Fruit fly (Drosophila melanogaster) whole organism, embryonic: ENCODE measurements around the gene CG45049.

ENCODE experiments used
- Ada2b ChIP-seq: fragments of 200-800 bp; sonication (Bioruptor generic); IDR thresholded peaks from 2 replicates; pipeline ENCODE4 v1.3.6; 2022; ENCODE audit warnings: missing biosample characterization, missing genetic modification characterization
- CG10366 ChIP-seq: fragments of 200-800 bp; sonication (Bioruptor generic); IDR thresholded peaks from 2 replicates; pipeline ENCODE4 v1.3.6; 2022; ENCODE audit warnings: missing biosample characterization, missing genetic modification characterization
- CG12071 ChIP-seq: fragments of 200-800 bp; sonication (Bioruptor generic); optimal IDR thresholded peaks from 3 replicates; lab custom pipeline; 2018; ENCODE audit warnings: missing biosample characterization, mild to moderate bottlenecking, missing genetic modification characterization
- CG12769 ChIP-seq: fragments of 200-800 bp; sonication (Bioruptor generic); optimal IDR thresholded peaks from 2 replicates; lab custom pipeline; 2019; ENCODE audit warnings: missing biosample characterization, mild to moderate bottlenecking, missing genetic modification characterization, moderate library complexity
- CG14710 ChIP-seq: fragments of 200-800 bp; sonication (Bioruptor generic); optimal IDR thresholded peaks from 3 replicates; lab custom pipeline; 2019; ENCODE audit warnings: missing biosample characterization, mild to moderate bottlenecking, missing genetic modification characterization, moderate library complexity
- CG15269 ChIP-seq: fragments of 200-800 bp; sonication (Bioruptor generic); optimal IDR thresholded peaks from 2 replicates; lab custom pipeline; 2018; ENCODE audit warnings: missing biosample characterization, mild to moderate bottlenecking, missing genetic modification characterization, moderate library complexity
- CG1529 ChIP-seq: fragments of 200-800 bp; sonication (Bioruptor generic); optimal IDR thresholded peaks from 3 replicates; lab custom pipeline; 2018; ENCODE audit warnings: missing biosample characterization, missing genetic modification characterization
- CG15601 ChIP-seq: fragments of 200-800 bp; sonication (Bioruptor generic); optimal IDR thresholded peaks from 3 replicates; lab custom pipeline; 2019; ENCODE audit warnings: missing biosample characterization, mild to moderate bottlenecking, missing genetic modification characterization, moderate library complexity
- CG17385 ChIP-seq: fragments of 200-800 bp; sonication (Bioruptor generic); optimal IDR thresholded peaks from 3 replicates; lab custom pipeline; 2018; ENCODE audit warnings: missing biosample characterization, mild to moderate bottlenecking, missing genetic modification characterization
- CG3281 ChIP-seq: fragments of 200-800 bp; sonication (Bioruptor generic); optimal IDR thresholded peaks from 3 replicates; lab custom pipeline; 2017; ENCODE audit warnings: missing biosample characterization, mild to moderate bottlenecking, missing genetic modification characterization
- CG4360 ChIP-seq: fragments of 200-800 bp; sonication (Bioruptor generic); IDR thresholded peaks from 2 replicates; pipeline ENCODE4 v1.3.6; 2022; ENCODE audit warnings: missing biosample characterization, missing genetic modification characterization
- CG4617 ChIP-seq: fragments of 200-800 bp; sonication (Bioruptor generic); optimal IDR thresholded peaks from 3 replicates; lab custom pipeline; 2016; ENCODE audit warnings: missing biosample characterization, missing genetic modification characterization, borderline replicate concordance
- CG6689 ChIP-seq: fragments of 200-800 bp; sonication (Bioruptor generic); IDR thresholded peaks from 2 replicates; pipeline ENCODE4 v1.3.6; 2022; ENCODE audit warnings: missing biosample characterization, missing genetic modification characterization
- CG8290 ChIP-seq, 3 experiments: fragments of 200-800 bp; sonication (Bioruptor generic); optimal IDR thresholded peaks; 2 replicates each; lab custom pipeline; 2016 to 2019; ENCODE audit warnings: missing biosample characterization in 3 of 3, missing genetic modification characterization in 3 of 3, mild to moderate bottlenecking in 2 of 3, moderate library complexity in 1 of 3
- CG8924 ChIP-seq: fragments of 200-800 bp; optimal IDR thresholded peaks from 3 replicates; lab custom pipeline; 2019; ENCODE audit warnings: missing biosample characterization, mild to moderate bottlenecking, missing genetic modification characterization, moderate library complexity
- Dll ChIP-seq: fragments of 200-800 bp; sonication (Bioruptor generic); IDR thresholded peaks from 4 replicates; pipeline ENCODE4 v1.3.6; 2022; ENCODE audit warnings: missing biosample characterization, missing genetic modification characterization; ENCODE audit not compliant: partially characterized antibody
- Ets65A ChIP-seq: fragments of 200-800 bp; sonication (Bioruptor generic); peaks from one replicate; lab custom pipeline; 2016; ENCODE audit warnings: missing biosample characterization, missing genetic modification characterization
- Fer2 ChIP-seq: fragments of 200-800 bp; sonication (Bioruptor generic); optimal IDR thresholded peaks from 2 replicates; lab custom pipeline; 2018; ENCODE audit warnings: missing biosample characterization, mild to moderate bottlenecking, missing genetic modification characterization, moderate library complexity
- GATAe ChIP-seq: fragments of 200-800 bp; sonication (Bioruptor generic); conservative IDR thresholded peaks from 2 replicates; pipeline ENCODE4 v1.3.6; 2022; ENCODE audit warnings: missing biosample characterization, missing genetic modification characterization
- HmgD ChIP-seq: fragments of 200-800 bp; sonication (Bioruptor generic); optimal IDR thresholded peaks from 3 replicates; lab custom pipeline; 2016; ENCODE audit warnings: missing biosample characterization, missing genetic modification characterization
- Hr78 ChIP-seq, 2 experiments: fragments of 200-800 bp in 1 of 2; fragments of >200 bp in 1 of 2; sonication (Bioruptor generic) in 1 of 2; optimal IDR thresholded peaks; 2 replicates each; lab custom pipeline; 2017 to 2019; ENCODE audit warnings: missing biosample characterization in 2 of 2, missing genetic modification characterization in 2 of 2, mild to moderate bottlenecking in 1 of 2, moderate library complexity in 1 of 2
- MESR4 ChIP-seq: fragments of 200-800 bp; sonication (Bioruptor generic); optimal IDR thresholded peaks from 2 replicates; lab custom pipeline; 2018; ENCODE audit warnings: missing biosample characterization, mild to moderate bottlenecking, missing genetic modification characterization, moderate library complexity
- Med ChIP-seq: fragments of 200-800 bp; sonication (Bioruptor generic); peaks from one replicate; lab custom pipeline; 2016; ENCODE audit warnings: missing biosample characterization, missing genetic modification characterization, mild to moderate bottlenecking, inconsistent platforms, moderate library complexity
- Meics ChIP-seq: fragments of 200-800 bp; sonication (Bioruptor generic); optimal IDR thresholded peaks from 2 replicates; lab custom pipeline; 2017; ENCODE audit warnings: missing biosample characterization, mild to moderate bottlenecking, missing genetic modification characterization
- NFAT ChIP-seq: fragments of 200-800 bp; sonication (Bioruptor generic); IDR thresholded peaks from 2 replicates; pipeline ENCODE4 v1.3.6; 2022; ENCODE audit warnings: missing biosample characterization, missing genetic modification characterization
- Pdp1 ChIP-seq, 2 experiments: fragments of 200-800 bp; sonication (Bioruptor generic); optimal IDR thresholded peaks; 3 replicates each; lab custom pipeline; 2016; ENCODE audit warnings: missing biosample characterization in 2 of 2, missing genetic modification characterization in 2 of 2, mild to moderate bottlenecking in 1 of 2, moderate library complexity in 1 of 2
- Rfx ChIP-seq: fragments of 200-800 bp; sonication (Bioruptor generic); IDR thresholded peaks from 2 replicates; pipeline ENCODE4 v1.3.6; 2022; ENCODE audit warnings: missing biosample characterization, missing genetic modification characterization
- Rx ChIP-seq: fragments of 200-800 bp; sonication (Bioruptor generic); IDR thresholded peaks from 2 replicates; pipeline ENCODE4 v1.3.6; 2022; ENCODE audit warnings: missing biosample characterization, missing genetic modification characterization
- Spps ChIP-seq: fragments of 200-800 bp; sonication (Bioruptor generic); optimal IDR thresholded peaks from 2 replicates; lab custom pipeline; 2018; ENCODE audit warnings: missing biosample characterization, mild to moderate bottlenecking, missing genetic modification characterization
- YL-1 ChIP-seq: fragments of 200-800 bp; sonication (Bioruptor generic); optimal IDR thresholded peaks from 3 replicates; lab custom pipeline; 2017; ENCODE audit warnings: missing biosample characterization, mild to moderate bottlenecking, missing genetic modification characterization
- aop ChIP-seq: fragments of 200-800 bp; sonication (Bioruptor generic); IDR thresholded peaks from 2 replicates; pipeline ENCODE4 v1.3.6; 2022; ENCODE audit warnings: missing biosample characterization, missing genetic modification characterization
- ase ChIP-seq: fragments of 200-800 bp; sonication (Bioruptor generic); IDR thresholded peaks from 3 replicates; pipeline ENCODE4 v1.3.6; 2022; ENCODE audit warnings: missing biosample characterization, missing genetic modification characterization
- ato ChIP-seq: fragments of 200-800 bp; sonication (Bioruptor generic); IDR thresholded peaks from 2 replicates; pipeline ENCODE4 v1.3.6; 2022; ENCODE audit warnings: missing biosample characterization, missing genetic modification characterization; ENCODE audit not compliant: partially characterized antibody
- bbx ChIP-seq: fragments of 200-800 bp; sonication (Bioruptor generic); IDR thresholded peaks from 2 replicates; pipeline ENCODE4 v1.3.6; 2022; ENCODE audit warnings: missing biosample characterization, missing genetic modification characterization; ENCODE audit not compliant: partially characterized antibody
- bigmax ChIP-seq: fragments of 200-800 bp; sonication (Bioruptor generic); optimal IDR thresholded peaks from 2 replicates; lab custom pipeline; 2018; ENCODE audit warnings: missing biosample characterization, mild to moderate bottlenecking, missing genetic modification characterization
- bowl ChIP-seq: fragments of 200-800 bp; sonication (Bioruptor generic); IDR thresholded peaks from 2 replicates; pipeline ENCODE4 v1.3.6; 2022; ENCODE audit warnings: missing biosample characterization, missing genetic modification characterization
- btn ChIP-seq: fragments of 200-800 bp; sonication (Bioruptor generic); optimal IDR thresholded peaks from 2 replicates; lab custom pipeline; 2016; ENCODE audit warnings: missing biosample characterization, missing genetic modification characterization
- crol ChIP-seq: fragments of 200-800 bp; sonication (Bioruptor generic); IDR thresholded peaks from 2 replicates; pipeline ENCODE4 v1.3.6; 2022; ENCODE audit warnings: missing biosample characterization, missing genetic modification characterization
- fd3F ChIP-seq: fragments of 200-800 bp; sonication (Bioruptor generic); optimal IDR thresholded peaks from 2 replicates; lab custom pipeline; 2018; ENCODE audit warnings: missing biosample characterization, mild to moderate bottlenecking, missing genetic modification characterization, moderate library complexity
- fd96Cb ChIP-seq: fragments of 200-800 bp; sonication (Bioruptor generic); optimal IDR thresholded peaks from 2 replicates; lab custom pipeline; 2018; ENCODE audit warnings: missing biosample characterization, mild to moderate bottlenecking, missing genetic modification characterization, moderate library complexity
- fu2 ChIP-seq: fragments of 200-800 bp; sonication (Bioruptor generic); optimal IDR thresholded peaks from 2 replicates; lab custom pipeline; 2016; ENCODE audit warnings: missing biosample characterization, missing genetic modification characterization
- gce ChIP-seq: fragments of 200-800 bp; sonication (Bioruptor generic); IDR thresholded peaks from 3 replicates; pipeline ENCODE4 v1.3.6; 2022; ENCODE audit warnings: missing biosample characterization, missing genetic modification characterization
- ken ChIP-seq: fragments of 200-800 bp; sonication (Bioruptor generic); IDR thresholded peaks from 3 replicates; pipeline ENCODE4 v1.3.6; 2022; ENCODE audit warnings: missing biosample characterization, missing genetic modification characterization
- lmd ChIP-seq: fragments of 200-800 bp; sonication (Bioruptor generic); IDR thresholded peaks from 2 replicates; pipeline ENCODE4 v1.3.6; 2022; ENCODE audit warnings: missing biosample characterization, missing genetic modification characterization
- mirr ChIP-seq: fragments of 200-800 bp; sonication (Bioruptor generic); optimal IDR thresholded peaks from 3 replicates; lab custom pipeline; 2018; ENCODE audit warnings: missing biosample characterization, mild to moderate bottlenecking, missing genetic modification characterization
- ranshi ChIP-seq: fragments of 200-800 bp; sonication (Bioruptor generic); IDR thresholded peaks from 2 replicates; pipeline ENCODE4 v1.3.6; 2022; ENCODE audit warnings: missing biosample characterization, missing genetic modification characterization
- ro ChIP-seq: fragments of 200-800 bp; sonication (Bioruptor generic); IDR thresholded peaks from 2 replicates; pipeline ENCODE4 v1.3.6; 2022; ENCODE audit warnings: missing biosample characterization, missing genetic modification characterization
- sqz ChIP-seq: fragments of 200-800 bp; sonication (Bioruptor generic); optimal IDR thresholded peaks from 3 replicates; lab custom pipeline; 2018; ENCODE audit warnings: missing biosample characterization, mild to moderate bottlenecking, missing genetic modification characterization
- vvl ChIP-seq: fragments of 200-800 bp; sonication (Bioruptor generic); IDR thresholded peaks from 2 replicates; pipeline ENCODE4 v1.3.6; 2022; ENCODE audit warnings: missing biosample characterization, missing genetic modification characterization

The CG45049 gene

dm6 chr3R:22747423-22748090, 20.8 kb downstream of the CG45049 start, which contains the start of gene CG17141 (continued):
- TF ChIP-seq Rfx (0 out of 2 replicates have a peak, but pooled peaks have one; percentile 22), Pdp1 (GFP tag; optimal IDR thresholded peaks at IDR 0.05; lab: Kevin White, UChicago) (peak in 1 of 2 experiments; percentile 99), CG14710 (peak; percentile 100), crol (GFP tag; lab: Robert Waterston, UW) (no peak), lmd (GFP tag; lab: Robert Waterston, UW) (no peak), CG10366 (no peak), CG8924 (tag; lab: Kevin White, UChicago) (no peak), GATAe (GFP tag; lab: Robert Waterston, UW) (no peak), Ets65A (peak; percentile 69), CG1529 (no peak), Spps (tag; lab: Kevin White, UChicago) (no peak), CG4360 (GFP tag; lab: Robert Waterston, UW) (no peak), aop (GFP tag; lab: Robert Waterston, UW) (no peak), btn (GFP tag; lab: Kevin White, UChicago) (no peak), fu2 (GFP tag; lab: Kevin White, UChicago) (no peak), Dll (0 out of 4 replicates have a peak, but pooled peaks have one; percentile 27), CG15601 (tag; lab: Kevin White, UChicago) (no peak), bbx (0 out of 2 replicates have a peak, but pooled peaks have one; percentile 28), NFAT (GFP tag; lab: Robert Waterston, UW) (no peak), vvl (GFP tag; lab: Robert Waterston, UW) (peak; percentile 83), Med (GFP tag; lab: Kevin White, UChicago) (peak; percentile 73), CG12769 (tag; lab: Kevin White, UChicago) (no peak), sqz (GFP tag; lab: Kevin White, UChicago) (no peak), ase (GFP tag; lab: Robert Waterston, UW) (no peak), CG6689 (no peak), CG3281 (no peak), CG15269 (tag; lab: Kevin White, UChicago) (no peak), bowl (no peak), Hr78 (GFP tag; optimal IDR thresholded peaks at IDR 0.05; lab: Kevin White, UChicago) (no peak), ato (peak; percentile 61), YL-1 (GFP tag; lab: Kevin White, UChicago) (peak; percentile 67), ranshi (no peak), bigmax (GFP tag; lab: Kevin White, UChicago) (no peak), gce (no peak), ken (GFP tag; lab: Robert Waterston, UW) (no peak), CG12071 (GFP tag; lab: Kevin White, UChicago) (no peak), ro (GFP tag; lab: Robert Waterston, UW) (no peak), CG17385 (GFP tag; lab: Kevin White, UChicago) (no peak), Ada2b (GFP tag; lab: Robert Waterston, UW) (no peak), fd96Cb (tag; lab: Kevin White, UChicago) (no peak), MESR4 (GFP tag; lab: Kevin White, UChicago) (peak; percentile 77), Meics (no peak), mirr (GFP tag; lab: Kevin White, UChicago) (no peak), CG4617 (GFP tag; lab: Kevin White, UChicago) (peak; percentile 28), fd3F (GFP tag; lab: Kevin White, UChicago) (no peak), HmgD (GFP tag; lab: Kevin White, UChicago) (no peak), Rx (no peak), Fer2 (tag; lab: Kevin White, UChicago) (no peak), CG8290 (GFP tag; optimal IDR thresholded peaks at IDR 0.05; lab: Kevin White, UChicago) (no peak), CG8290 (tag; optimal IDR thresholded peaks at IDR 0.05; lab: Kevin White, UChicago) (no peak)
